Worm (Caenorhabditis elegans) whole organism, mixed stage, embryonic: ENCODE measurements around the gene C14B9.3.

Experiments
- blmp-1 ChIP-seq: fragments of 150-350 bp; optimal IDR thresholded peaks from 2 replicates; lab custom pipeline; 2014; ENCODE audit warnings: missing biosample characterization, missing genetic modification characterization
- ceh-43 ChIP-seq: fragments of 200-800 bp; sonication (Bioruptor generic); optimal IDR thresholded peaks from 2 replicates; lab custom pipeline; 2018; ENCODE audit warnings: mild to moderate bottlenecking, missing genetic modification characterization, moderate library complexity, missing compliant biosample characterization
- ceh-83 ChIP-seq: fragments of 200-800 bp; sonication (Bioruptor generic); optimal IDR thresholded peaks from 2 replicates; lab custom pipeline; 2018; ENCODE audit warnings: mild to moderate bottlenecking, missing genetic modification characterization, missing compliant biosample characterization
- ces-1 ChIP-seq: fragments of 150-350 bp; optimal IDR thresholded peaks from 2 replicates; lab custom pipeline; 2014; ENCODE audit warnings: missing biosample characterization, missing genetic modification reagents, missing genetic modification characterization
- elt-1 ChIP-seq: sonication (generic microtip); optimal IDR thresholded peaks from 2 replicates; lab custom pipeline; 2017; ENCODE audit warnings: missing genetic modification characterization, mild to moderate bottlenecking, missing compliant biosample characterization, antibody characterized with exemption, moderate library complexity, borderline replicate concordance; ENCODE audit not compliant: insufficient read depth
- hlh-1 ChIP-seq: fragments of 150-350 bp; optimal IDR thresholded peaks from 2 replicates; lab custom pipeline; 2014; ENCODE audit warnings: missing biosample characterization, missing genetic modification reagents, missing genetic modification characterization
- lsy-2 ChIP-seq: fragments of 150-350 bp; optimal IDR thresholded peaks from 2 replicates; lab custom pipeline; 2014; ENCODE audit warnings: missing biosample characterization, missing genetic modification characterization
- mep-1 ChIP-seq: fragments of 150-350 bp; optimal IDR thresholded peaks from 2 replicates; lab custom pipeline; 2017; ENCODE audit warnings: missing biosample characterization, missing genetic modification reagents, missing genetic modification characterization, inconsistent platforms
- nhr-237 ChIP-seq: fragments of 150-350 bp; optimal IDR thresholded peaks from 2 replicates; lab custom pipeline; 2014; ENCODE audit warnings: missing biosample characterization, missing genetic modification characterization
- sem-2 ChIP-seq: fragments of 200-800 bp; sonication (Bioruptor generic); optimal IDR thresholded peaks from 2 replicates; lab custom pipeline; 2018; ENCODE audit warnings: mild to moderate bottlenecking, missing genetic modification characterization, missing compliant biosample characterization
- snpc-4 ChIP-seq: fragments of 150-350 bp; optimal IDR thresholded peaks from 2 replicates; lab custom pipeline; 2014; ENCODE audit warnings: missing biosample characterization, missing genetic modification characterization
- sptf-1 ChIP-seq: sonication (generic microtip); optimal IDR thresholded peaks from 2 replicates; lab custom pipeline; 2017; ENCODE audit warnings: mild to moderate bottlenecking, missing genetic modification characterization, moderate library complexity, missing compliant biosample characterization
- unc-62 ChIP-seq: fragments of 150-350 bp; optimal IDR thresholded peaks from 2 replicates; lab custom pipeline; 2014; ENCODE audit warnings: missing biosample characterization, missing genetic modification reagents, missing genetic modification characterization
- ztf-11 ChIP-seq: fragments of 150-350 bp; optimal IDR thresholded peaks from 2 replicates; lab custom pipeline; 2014; ENCODE audit warnings: missing biosample characterization, missing genetic modification characterization

DNA sequence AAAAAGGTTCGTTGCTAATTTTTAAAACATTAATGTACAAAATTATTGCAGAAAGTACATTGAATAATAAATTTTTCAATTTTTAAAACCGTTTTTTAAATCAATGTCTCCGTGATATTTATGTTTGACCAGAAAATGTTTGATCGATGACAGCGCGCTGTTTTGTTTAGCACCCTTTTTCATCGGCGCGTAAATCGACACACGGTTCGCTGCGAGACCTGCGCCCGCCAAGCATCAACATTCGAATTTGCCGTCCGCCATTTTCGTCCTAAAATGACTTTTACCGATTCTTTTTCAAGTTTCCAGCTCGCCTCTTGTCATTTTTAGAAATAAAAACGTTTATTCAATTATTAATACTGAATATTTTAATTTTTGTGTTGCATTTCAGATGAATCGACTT lies 7.6 kb upstream of the C14B9.3 start, which contains the start of gene plk-1:
- TF ChIP-seq ces-1 (GFP tag; lab: Kevin White, UChicago) (no peak), snpc-4 (tag; lab: Kevin White, UChicago) (no peak), mep-1 (tag; lab: Kevin White, UChicago) (peak; percentile 26), unc-62 (GFP tag; lab: Kevin White, UChicago) (no peak), elt-1 (tag; lab: Kevin White, UChicago) (no peak), lsy-2 (tag; lab: Kevin White, UChicago) (peak; percentile 62), ceh-43 (GFP tag; lab: Kevin White, UChicago) (no peak), nhr-237 (no peak), sem-2 (GFP tag; lab: Kevin White, UChicago) (no peak), sptf-1 (tag; lab: Kevin White, UChicago) (no peak), hlh-1 (tag; lab: Kevin White, UChicago) (no peak), ceh-83 (GFP tag; lab: Kevin White, UChicago) (no peak), blmp-1 (no peak), ztf-11 (tag; lab: Kevin White, UChicago) (no peak)
